Worm (Caenorhabditis elegans) whole organism, young adult: ENCODE results near the gene spp-19.

ENCODE experiments used
- B0261.1 ChIP-seq: sonication (generic microtip); optimal IDR thresholded peaks from 2 replicates; lab custom pipeline; 2016; ENCODE audit warnings: mild to moderate bottlenecking, missing genetic modification characterization, moderate library complexity, missing compliant biosample characterization
- C17E4.6 ChIP-seq: fragments of 200-800 bp; sonication (Bioruptor generic); IDR thresholded peaks from 2 replicates; pipeline ENCODE4 v1.3.6; 2022; ENCODE audit warnings: missing genetic modification reagents, missing genetic modification characterization, missing compliant biosample characterization
- D2030.7 ChIP-seq: fragments of 200-800 bp; sonication (Bioruptor generic); IDR thresholded peaks from 2 replicates; pipeline ENCODE4 v1.3.6; 2022; ENCODE audit warnings: missing genetic modification reagents, missing genetic modification characterization, missing compliant biosample characterization
- F10E7.11 ChIP-seq: sonication (generic microtip); optimal IDR thresholded peaks from 2 replicates; lab custom pipeline; 2017; ENCODE audit warnings: mild to moderate bottlenecking, missing genetic modification characterization, moderate library complexity, missing compliant biosample characterization
- F37B4.10 ChIP-seq: fragments of 200-800 bp; sonication (Bioruptor generic); IDR thresholded peaks from 2 replicates; pipeline ENCODE4 v1.3.6; 2022; ENCODE audit warnings: missing genetic modification characterization, missing compliant biosample characterization
- F39B2.1 ChIP-seq: fragments of 200-800 bp; sonication (Bioruptor generic); IDR thresholded peaks from 2 replicates; pipeline ENCODE4 v1.3.6; 2022; ENCODE audit warnings: missing genetic modification reagents, missing genetic modification characterization, missing compliant biosample characterization
- F49E8.2 ChIP-seq: sonication (generic microtip); optimal IDR thresholded peaks from 3 replicates; lab custom pipeline; 2017; ENCODE audit warnings: missing genetic modification characterization, mild to moderate bottlenecking, missing compliant biosample characterization, antibody characterized with exemption, moderate library complexity; ENCODE audit not compliant: insufficient read depth
- F57A8.1 ChIP-seq: fragments of 200-800 bp; sonication (Bioruptor generic); optimal IDR thresholded peaks from 2 replicates; lab custom pipeline; 2018; ENCODE audit warnings: mild to moderate bottlenecking, missing genetic modification characterization, moderate library complexity, missing compliant biosample characterization
- K11D2.4 ChIP-seq: fragments of 200-800 bp; sonication (Bioruptor generic); IDR thresholded peaks from 2 replicates; pipeline ENCODE4 v1.3.6; 2022; ENCODE audit warnings: missing genetic modification reagents, missing genetic modification characterization, missing compliant biosample characterization
- Y53G8AR.9 ChIP-seq: fragments of 200-800 bp; sonication (Bioruptor generic); conservative IDR thresholded peaks from 2 replicates; pipeline ENCODE4 v1.3.6; 2022; ENCODE audit warnings: missing genetic modification reagents, missing genetic modification characterization, missing compliant biosample characterization
- Y67H2A.10 ChIP-seq: fragments of 200-800 bp; sonication (Bioruptor generic); conservative IDR thresholded peaks from 2 replicates; pipeline ENCODE4 v1.3.6; 2022; ENCODE audit warnings: missing genetic modification reagents, missing genetic modification characterization, missing compliant biosample characterization
- Y95B8A.8 ChIP-seq: fragments of 200-800 bp; sonication (Bioruptor generic); IDR thresholded peaks from 2 replicates; pipeline ENCODE4 v1.3.6; 2022; ENCODE audit warnings: missing genetic modification reagents, missing genetic modification characterization, missing compliant biosample characterization
- ZK185.1 ChIP-seq: sonication (generic microtip); optimal IDR thresholded peaks from 2 replicates; lab custom pipeline; 2016; ENCODE audit warnings: mild to moderate bottlenecking, missing genetic modification characterization, missing compliant biosample characterization; ENCODE audit not compliant: poor library complexity, severe bottlenecking
- akir-1 ChIP-seq: fragments of 200-800 bp; sonication (Bioruptor generic); optimal IDR thresholded peaks from 2 replicates; lab custom pipeline; 2018; ENCODE audit warnings: mild to moderate bottlenecking, missing genetic modification characterization, moderate library complexity, missing compliant biosample characterization
- aptf-3 ChIP-seq: fragments of 200-800 bp; sonication (Bioruptor generic); IDR thresholded peaks from 2 replicates; pipeline ENCODE4 v1.3.6; 2022; ENCODE audit warnings: missing genetic modification characterization, missing compliant biosample characterization
- atf-7 ChIP-seq: sonication (generic microtip); optimal IDR thresholded peaks from 2 replicates; lab custom pipeline; 2017; ENCODE audit warnings: mild to moderate bottlenecking, missing genetic modification characterization, missing compliant biosample characterization
- athp-1 ChIP-seq: sonication (generic microtip); optimal IDR thresholded peaks from 2 replicates; lab custom pipeline; 2017; ENCODE audit warnings: mild to moderate bottlenecking, missing genetic modification characterization, missing compliant biosample characterization
- attf-5 ChIP-seq: fragments of 200-800 bp; sonication (Bioruptor generic); optimal IDR thresholded peaks from 2 replicates; lab custom pipeline; 2018; ENCODE audit warnings: mild to moderate bottlenecking, missing genetic modification characterization, missing compliant biosample characterization
- bed-2 ChIP-seq: fragments of 200-800 bp; sonication (Bioruptor generic); IDR thresholded peaks from 2 replicates; pipeline ENCODE4 v1.3.6; 2022; ENCODE audit warnings: missing genetic modification reagents, missing genetic modification characterization, missing compliant biosample characterization
- cebp-1 ChIP-seq, 2 experiments: fragments of 200-800 bp in 1 of 2; sonication (Bioruptor generic) in 1 of 2; sonication (generic microtip) in 1 of 2; IDR thresholded peaks in 1 of 2; optimal IDR thresholded peaks in 1 of 2; 2 replicates each; pipeline versions ENCODE4 v1.3.6 to Lab custom; 2017 to 2022; ENCODE audit warnings: missing compliant biosample characterization in 2 of 2, missing genetic modification characterization in 2 of 2, mild to moderate bottlenecking in 1 of 2, missing genetic modification reagents in 1 of 2, moderate library complexity in 1 of 2
- ceh-100 ChIP-seq: fragments of 200-800 bp; sonication (Bioruptor generic); IDR thresholded peaks from 2 replicates; pipeline ENCODE4 v1.3.6; 2022; ENCODE audit warnings: missing genetic modification reagents, missing genetic modification characterization, missing compliant biosample characterization
- ceh-27 ChIP-seq: fragments of 200-800 bp; sonication (Bioruptor generic); optimal IDR thresholded peaks from 2 replicates; lab custom pipeline; 2018; ENCODE audit warnings: mild to moderate bottlenecking, missing genetic modification characterization, moderate library complexity, missing compliant biosample characterization
- ceh-79 ChIP-seq: sonication (generic microtip); optimal IDR thresholded peaks from 2 replicates; lab custom pipeline; 2017; ENCODE audit warnings: mild to moderate bottlenecking, missing genetic modification characterization, missing compliant biosample characterization
- ceh-91 ChIP-seq: fragments of 200-800 bp; sonication (Bioruptor generic); IDR thresholded peaks from 2 replicates; pipeline ENCODE4 v1.3.6; 2022; ENCODE audit warnings: missing genetic modification reagents, missing genetic modification characterization, missing compliant biosample characterization
- dpl-1 ChIP-seq: fragments of 150-350 bp; optimal IDR thresholded peaks from 2 replicates; lab custom pipeline; 2014; ENCODE audit warnings: missing biosample characterization, missing genetic modification reagents, missing genetic modification characterization
- egl-44 ChIP-seq: fragments of 200-800 bp; sonication (Bioruptor generic); IDR thresholded peaks from 2 replicates; pipeline ENCODE4 v1.3.6; 2022; ENCODE audit warnings: missing genetic modification reagents, missing genetic modification characterization, missing compliant biosample characterization
- let-607 ChIP-seq, 2 experiments: fragments of 200-800 bp in 1 of 2; sonication (Bioruptor generic) in 1 of 2; sonication (generic microtip) in 1 of 2; optimal IDR thresholded peaks; 2 replicates each; lab custom pipeline; 2016 to 2018; ENCODE audit warnings: mild to moderate bottlenecking in 2 of 2, missing compliant biosample characterization in 2 of 2, missing genetic modification characterization in 2 of 2, moderate library complexity in 2 of 2, missing genotype in 1 of 2
- lin-40 ChIP-seq: sonication (generic microtip); optimal IDR thresholded peaks from 2 replicates; lab custom pipeline; 2016; ENCODE audit warnings: missing genetic modification characterization, mild to moderate bottlenecking, missing compliant biosample characterization, missing genotype, missing genetic modification reagents
- lir-1 ChIP-seq: fragments of 200-800 bp; sonication (Bioruptor generic); conservative IDR thresholded peaks from 2 replicates; pipeline ENCODE4 v1.3.6; 2022; ENCODE audit warnings: missing genetic modification reagents, missing genetic modification characterization, missing compliant biosample characterization
- madf-10 ChIP-seq: sonication (generic microtip); optimal IDR thresholded peaks from 2 replicates; lab custom pipeline; 2016; ENCODE audit warnings: mild to moderate bottlenecking, missing genetic modification characterization, missing compliant biosample characterization
- mel-28 ChIP-seq: sonication (generic microtip); optimal IDR thresholded peaks from 2 replicates; lab custom pipeline; 2016; ENCODE audit warnings: borderline replicate concordance, mild to moderate bottlenecking, missing genetic modification characterization, missing compliant biosample characterization
- nfya-1 ChIP-seq: sonication (generic microtip); optimal IDR thresholded peaks from 2 replicates; lab custom pipeline; 2017; ENCODE audit warnings: antibody characterized with exemption, missing compliant biosample characterization, missing genetic modification characterization, borderline replicate concordance; ENCODE audit not compliant: insufficient read depth
- nfya-2 ChIP-seq: fragments of 200-800 bp; sonication (Bioruptor generic); IDR thresholded peaks from 2 replicates; pipeline ENCODE4 v1.3.6; 2022; ENCODE audit warnings: missing genetic modification reagents, missing genetic modification characterization, missing compliant biosample characterization
- nfyb-1 ChIP-seq: fragments of 200-800 bp; sonication (Bioruptor generic); IDR thresholded peaks from 2 replicates; pipeline ENCODE4 v1.3.6; 2022; ENCODE audit warnings: missing genetic modification reagents, missing genetic modification characterization, missing compliant biosample characterization
- nhr-120 ChIP-seq: fragments of 200-800 bp; sonication (Bioruptor generic); IDR thresholded peaks from 2 replicates; pipeline ENCODE4 v1.3.6; 2022; ENCODE audit warnings: missing genetic modification characterization, missing compliant biosample characterization
- nhr-27 ChIP-seq: fragments of 200-800 bp; sonication (Bioruptor generic); optimal IDR thresholded peaks from 2 replicates; lab custom pipeline; 2018; ENCODE audit warnings: mild to moderate bottlenecking, missing genetic modification characterization, moderate library complexity, missing compliant biosample characterization
- pbrm-1 ChIP-seq: fragments of 200-800 bp; sonication (Bioruptor generic); IDR thresholded peaks from 2 replicates; pipeline ENCODE4 v1.3.6; 2022; ENCODE audit warnings: missing genetic modification reagents, missing genetic modification characterization, missing compliant biosample characterization
- rcor-1 ChIP-seq: fragments of 200-800 bp; sonication (Bioruptor generic); IDR thresholded peaks from 2 replicates; pipeline ENCODE4 v1.3.6; 2022; ENCODE audit warnings: missing genetic modification reagents, missing genetic modification characterization, missing compliant biosample characterization
- rec-8 ChIP-seq, 2 experiments: sonication (generic microtip); optimal IDR thresholded peaks; 2 replicates each; lab custom pipeline; 2016; ENCODE audit warnings: mild to moderate bottlenecking in 2 of 2, missing genetic modification characterization in 2 of 2, missing genetic modification reagents in 2 of 2, missing genotype in 2 of 2, missing biosample characterization in 1 of 2, missing compliant biosample characterization in 1 of 2, moderate library complexity in 1 of 2
- snpc-1.1 ChIP-seq: sonication (generic microtip); optimal IDR thresholded peaks from 2 replicates; lab custom pipeline; 2017; ENCODE audit warnings: missing genetic modification characterization, mild to moderate bottlenecking, missing compliant biosample characterization, antibody characterized with exemption, moderate library complexity, missing genotype, missing genetic modification reagents; ENCODE audit not compliant: insufficient read depth
- snpc-1.3 ChIP-seq: sonication (generic microtip); optimal IDR thresholded peaks from 2 replicates; lab custom pipeline; 2017; ENCODE audit warnings: missing genetic modification characterization, mild to moderate bottlenecking, missing compliant biosample characterization, antibody characterized with exemption, moderate library complexity, missing genotype, missing genetic modification reagents; ENCODE audit not compliant: insufficient read depth
- somi-1 ChIP-seq: fragments of 200-800 bp; sonication (Bioruptor generic); optimal IDR thresholded peaks from 2 replicates; lab custom pipeline; 2018; ENCODE audit warnings: mild to moderate bottlenecking, missing genetic modification characterization, missing compliant biosample characterization
- sptf-2 ChIP-seq: fragments of 200-800 bp; sonication (Bioruptor generic); optimal IDR thresholded peaks from 2 replicates; lab custom pipeline; 2018; ENCODE audit warnings: mild to moderate bottlenecking, missing genetic modification characterization, missing compliant biosample characterization
- tbx-9 ChIP-seq: sonication (generic microtip); optimal IDR thresholded peaks from 2 replicates; lab custom pipeline; 2016; ENCODE audit warnings: borderline replicate concordance, missing genetic modification characterization, inconsistent platforms, missing compliant biosample characterization
- ztf-22 ChIP-seq: fragments of 200-800 bp; sonication (Bioruptor generic); optimal IDR thresholded peaks from 2 replicates; lab custom pipeline; 2018; ENCODE audit warnings: mild to moderate bottlenecking, missing genetic modification characterization, moderate library complexity, missing compliant biosample characterization
- ztf-28 ChIP-seq: fragments of 200-800 bp; sonication (Bioruptor generic); IDR thresholded peaks from 2 replicates; pipeline ENCODE4 v1.3.6; 2022; ENCODE audit warnings: missing genetic modification reagents, missing genetic modification characterization, missing compliant biosample characterization

Gene spp-19

DNA sequence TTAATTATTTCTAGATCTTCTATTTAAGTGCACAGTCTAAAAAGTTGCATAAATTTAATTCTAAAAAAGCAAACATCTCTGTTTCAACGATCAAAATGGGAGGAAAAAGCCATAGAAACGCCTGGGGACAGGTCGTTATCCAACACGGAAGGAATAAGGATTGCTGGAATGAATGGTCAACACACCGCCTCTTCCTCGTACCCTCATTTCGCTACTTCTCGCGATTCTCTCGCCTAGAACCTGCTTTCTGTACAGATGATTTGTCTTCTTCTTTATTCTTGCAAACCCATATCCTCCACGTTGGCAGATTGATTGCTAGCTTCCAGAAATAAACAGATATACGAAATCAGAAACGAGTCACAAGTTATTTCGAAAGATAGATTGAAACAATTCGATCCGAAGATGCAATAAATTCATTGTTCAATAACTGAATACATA is 46.6 kb downstream of the spp-19 start, which contains the start of gene dpy-11 (continued):
- no peak for TF ChIP-seq tbx-9
- TF ChIP-seq nhr-120 (GFP tag; lab: Robert Waterston, UW), result no peak
- TF ChIP-seq ztf-28 (GFP tag; lab: Robert Waterston, UW), result no peak
- no peak for TF ChIP-seq C17E4.6
- TF ChIP-seq bed-2 (GFP tag; lab: Robert Waterston, UW), result no peak
- no peak for TF ChIP-seq rcor-1
- TF ChIP-seq snpc-1.1 (tag; lab: Kevin White, UChicago), result no peak
- TF ChIP-seq akir-1 (GFP tag; lab: Kevin White, UChicago), result no peak
- TF ChIP-seq athp-1 (tag; lab: Kevin White, UChicago), result peak; percentile 32
- TF ChIP-seq F57A8.1, result no peak
- TF ChIP-seq let-607 (tag; optimal IDR thresholded peaks at IDR 0.05; lab: Kevin White, UChicago), result peak in 1 of 2 experiments; percentile 1
- no peak for TF ChIP-seq Y67H2A.10 (GFP tag; lab: Robert Waterston, UW)
- TF ChIP-seq ceh-91, result no peak
- TF ChIP-seq atf-7 (tag; lab: Kevin White, UChicago), result peak; percentile 55
- TF ChIP-seq ZK185.1 (tag; lab: Kevin White, UChicago), result peak; percentile 22
- TF ChIP-seq F10E7.11 (tag; lab: Kevin White, UChicago), result no peak
- TF ChIP-seq K11D2.4 (GFP tag; lab: Robert Waterston, UW), result peak; percentile 58; the same call in 1 of the 2 replicates
- TF ChIP-seq lin-40 (tag; lab: Kevin White, UChicago), result peak; percentile 33
- no peak for TF ChIP-seq rec-8 (tag; optimal IDR thresholded peaks at IDR 0.05; lab: Kevin White, UChicago)
- no peak for TF ChIP-seq mel-28
- TF ChIP-seq nfya-1 (tag; lab: Kevin White, UChicago), result no peak
- TF ChIP-seq F49E8.2 (tag; lab: Kevin White, UChicago), result no peak
- no peak for TF ChIP-seq Y95B8A.8 (GFP tag; lab: Robert Waterston, UW)
- TF ChIP-seq pbrm-1, result 0 out of 2 replicates have a peak, but pooled peaks have one; percentile 59
- TF ChIP-seq cebp-1 (GFP tag; IDR thresholded peaks at IDR 0.05; lab: Robert Waterston, UW), result no peak
- TF ChIP-seq cebp-1 (tag; optimal IDR thresholded peaks at IDR 0.05; lab: Kevin White, UChicago), result peak; percentile 72
- peak; percentile 19 for TF ChIP-seq ztf-22
- TF ChIP-seq nfyb-1 (GFP tag; lab: Robert Waterston, UW), result peak; percentile 22; the same call in 1 of the 2 replicates
- no peak for TF ChIP-seq ceh-27 (GFP tag; lab: Kevin White, UChicago)
- TF ChIP-seq F39B2.1 (GFP tag; lab: Robert Waterston, UW), result 0 out of 2 replicates have a peak, but pooled peaks have one; percentile 53
- no peak for TF ChIP-seq madf-10 (tag; lab: Kevin White, UChicago)
- TF ChIP-seq B0261.1 (tag; lab: Kevin White, UChicago), result no peak
- no peak for TF ChIP-seq D2030.7 (GFP tag; lab: Robert Waterston, UW)
- TF ChIP-seq dpl-1, result no peak
- no peak for TF ChIP-seq snpc-1.3 (tag; lab: Kevin White, UChicago)
- TF ChIP-seq attf-5 (GFP tag; lab: Kevin White, UChicago), result peak; percentile 23
- TF ChIP-seq Y53G8AR.9 (GFP tag; lab: Robert Waterston, UW), result peak; percentile 72
- TF ChIP-seq nfya-2 (GFP tag; lab: Robert Waterston, UW), result no peak
- TF ChIP-seq nhr-27 (tag; lab: Kevin White, UChicago), result no peak
- 0 out of 2 replicates have a peak, but pooled peaks have one; percentile 80 for TF ChIP-seq aptf-3 (GFP tag; lab: Robert Waterston, UW)
- TF ChIP-seq lir-1 (GFP tag; lab: Robert Waterston, UW), result no peak
- TF ChIP-seq egl-44 (GFP tag; lab: Robert Waterston, UW), result peak; percentile 25; the same call in 1 of the 2 replicates
- no peak for TF ChIP-seq ceh-79 (tag; lab: Kevin White, UChicago)
- 0 out of 2 replicates have a peak, but pooled peaks have one; percentile 6 for TF ChIP-seq F37B4.10
- TF ChIP-seq sptf-2, result no peak
- TF ChIP-seq somi-1 (GFP tag; lab: Kevin White, UChicago), result peak; percentile 74
- TF ChIP-seq ceh-100 (GFP tag; lab: Robert Waterston, UW), result no peak
